Worm (Caenorhabditis elegans) whole organism, L4 larva: ENCODE data around the gene tomm-70.

ENCODE experiments used
- D1046.2 ChIP-seq: fragments of 200-800 bp; sonication (Bioruptor generic); IDR thresholded peaks from 2 replicates; pipeline ENCODE4 v1.3.6; 2022; ENCODE audit warnings: missing genetic modification characterization, missing compliant biosample characterization
- F37D6.2 ChIP-seq: sonication (generic microtip); optimal IDR thresholded peaks from 2 replicates; lab custom pipeline; 2016; ENCODE audit warnings: mild to moderate bottlenecking, missing genetic modification characterization, missing compliant biosample characterization
- R02D3.7 ChIP-seq: fragments of 150-350 bp; sonication (generic microtip); optimal IDR thresholded peaks from 3 replicates; lab custom pipeline; 2014; ENCODE audit warnings: missing biosample characterization, missing genetic modification characterization
- T20F7.1 ChIP-seq: fragments of 200-800 bp; sonication (Bioruptor generic); optimal IDR thresholded peaks from 2 replicates; lab custom pipeline; 2018; ENCODE audit warnings: mild to moderate bottlenecking, missing genetic modification characterization, missing compliant biosample characterization
- T26A8.4 ChIP-seq: fragments of 200-800 bp; sonication (Bioruptor generic); IDR thresholded peaks from 2 replicates; pipeline ENCODE4 v1.3.6; 2022; ENCODE audit warnings: missing genetic modification characterization, missing compliant biosample characterization
- ZK337.2 ChIP-seq: fragments of 200-800 bp; sonication (Bioruptor generic); IDR thresholded peaks from 2 replicates; pipeline ENCODE4 v1.3.6; 2022; ENCODE audit warnings: missing genetic modification reagents, missing genetic modification characterization, missing compliant biosample characterization
- aha-1 ChIP-seq: fragments of 150-350 bp; peaks from one replicate; lab custom pipeline; 2014; ENCODE audit warnings: missing biosample characterization, missing genetic modification characterization
- ama-1 ChIP-seq: fragments of 150-350 bp; optimal IDR thresholded peaks from 2 replicates; lab custom pipeline; 2014; ENCODE audit warnings: inconsistent platforms, mixed read lengths
- arid-1 ChIP-seq: fragments of 200-800 bp; sonication (Bioruptor generic); conservative IDR thresholded peaks from 2 replicates; pipeline ENCODE4 v1.3.6; 2022; ENCODE audit warnings: missing genetic modification reagents, missing genetic modification characterization, missing compliant biosample characterization
- ceh-20 ChIP-seq: fragments of 200-800 bp; sonication (Bioruptor generic); IDR thresholded peaks from 2 replicates; pipeline ENCODE4 v1.3.6; 2022; ENCODE audit warnings: missing genetic modification reagents, missing genetic modification characterization, missing compliant biosample characterization
- ceh-44 ChIP-seq: fragments of 200-800 bp; sonication (Bioruptor generic); IDR thresholded peaks from 2 replicates; pipeline ENCODE4 v1.3.6; 2022; ENCODE audit warnings: missing genetic modification reagents, missing genetic modification characterization, missing compliant biosample characterization
- ces-1 ChIP-seq: fragments of 150-350 bp; sonication (generic microtip); optimal IDR thresholded peaks from 4 replicates; lab custom pipeline; 2014; ENCODE audit warnings: missing biosample characterization, missing genetic modification reagents, missing genetic modification characterization
- daf-19 ChIP-seq: fragments of 200-800 bp; sonication (Bioruptor generic); conservative IDR thresholded peaks from 2 replicates; pipeline ENCODE4 v1.3.6; 2022; ENCODE audit warnings: missing genetic modification characterization, missing compliant biosample characterization
- dmd-8 ChIP-seq: fragments of 200-800 bp; sonication (Bioruptor generic); IDR thresholded peaks from 2 replicates; pipeline ENCODE4 v1.3.6; 2022; ENCODE audit warnings: missing genetic modification characterization, missing compliant biosample characterization
- dmd-9 ChIP-seq: fragments of 200-800 bp; sonication (Bioruptor generic); IDR thresholded peaks from 2 replicates; pipeline ENCODE4 v1.3.6; 2022; ENCODE audit warnings: missing genetic modification reagents, missing genetic modification characterization, missing compliant biosample characterization
- duxl-1 ChIP-seq: sonication (generic microtip); optimal IDR thresholded peaks from 2 replicates; lab custom pipeline; 2016; ENCODE audit warnings: mild to moderate bottlenecking, missing genetic modification characterization, moderate library complexity, missing compliant biosample characterization; ENCODE audit not compliant: poor library complexity
- egl-43 ChIP-seq: fragments of 200-800 bp; sonication (Bioruptor generic); IDR thresholded peaks from 2 replicates; pipeline ENCODE4 v1.3.6; 2022; ENCODE audit warnings: missing genetic modification reagents, missing genetic modification characterization, missing compliant biosample characterization
- fkh-10 ChIP-seq: fragments of 150-350 bp; optimal IDR thresholded peaks from 2 replicates; lab custom pipeline; 2014; ENCODE audit warnings: missing biosample characterization, missing genetic modification reagents, missing genetic modification characterization
- hif-1 ChIP-seq, 2 experiments: sonication (generic microtip); optimal IDR thresholded peaks; 2 replicates each; lab custom pipeline; 2016 to 2017; ENCODE audit warnings: missing compliant biosample characterization in 2 of 2, missing genetic modification characterization in 2 of 2, missing genetic modification reagents in 2 of 2, missing genotype in 2 of 2, mild to moderate bottlenecking in 1 of 2
- lin-29 ChIP-seq: fragments of 200-800 bp; sonication (Bioruptor generic); IDR thresholded peaks from 2 replicates; pipeline ENCODE4 v1.3.6; 2022; ENCODE audit warnings: missing genetic modification reagents, missing genetic modification characterization, missing compliant biosample characterization
- lsy-2 ChIP-seq, 2 experiments: fragments of 150-350 bp in 1 of 2; sonication (generic microtip) in 1 of 2; optimal IDR thresholded peaks; 2 replicates each; lab custom pipeline; 2014 to 2017; ENCODE audit warnings: missing biosample characterization in 2 of 2, missing genetic modification characterization in 2 of 2
- mdt-29 ChIP-seq: fragments of 200-800 bp; sonication (Bioruptor generic); IDR thresholded peaks from 2 replicates; pipeline ENCODE4 v1.3.6; 2022; ENCODE audit warnings: missing genetic modification reagents, missing genetic modification characterization, missing compliant biosample characterization
- mep-1 ChIP-seq: fragments of 150-350 bp; sonication (generic microtip); optimal IDR thresholded peaks from 3 replicates; lab custom pipeline; 2014; ENCODE audit warnings: missing biosample characterization, missing genetic modification characterization
- mes-2 ChIP-seq: sonication (generic microtip); optimal IDR thresholded peaks from 2 replicates; lab custom pipeline; 2016; ENCODE audit warnings: missing genotype, mild to moderate bottlenecking, missing genetic modification characterization, missing compliant biosample characterization; ENCODE audit not compliant: poor library complexity, severe bottlenecking
- mxl-2 ChIP-seq: fragments of 200-800 bp; sonication (Bioruptor generic); conservative IDR thresholded peaks from 2 replicates; pipeline ENCODE4 v1.3.6; 2022; ENCODE audit warnings: missing genetic modification reagents, missing genetic modification characterization, missing compliant biosample characterization
- nhr-11 ChIP-seq: fragments of 150-350 bp; optimal IDR thresholded peaks from 2 replicates; lab custom pipeline; 2014; ENCODE audit warnings: missing biosample characterization, missing genetic modification characterization
- nhr-237 ChIP-seq: sonication (generic microtip); optimal IDR thresholded peaks from 2 replicates; lab custom pipeline; 2017; ENCODE audit warnings: missing biosample characterization, missing genetic modification characterization
- nhr-28 ChIP-seq: fragments of 150-350 bp; optimal IDR thresholded peaks from 2 replicates; lab custom pipeline; 2014; ENCODE audit warnings: missing biosample characterization, missing genetic modification characterization
- nhr-42 ChIP-seq: fragments of 200-800 bp; sonication (Bioruptor generic); IDR thresholded peaks from 2 replicates; pipeline ENCODE4 v1.3.6; 2022; ENCODE audit warnings: missing genetic modification characterization, missing compliant biosample characterization
- nhr-48 ChIP-seq: sonication (generic microtip); optimal IDR thresholded peaks from 2 replicates; lab custom pipeline; 2016; ENCODE audit warnings: mild to moderate bottlenecking, missing genetic modification characterization, missing compliant biosample characterization
- nhr-76 ChIP-seq: fragments of 150-350 bp; optimal IDR thresholded peaks from 2 replicates; lab custom pipeline; 2014; ENCODE audit warnings: missing biosample characterization, missing genetic modification characterization
- pha-4 ChIP-seq, 2 experiments: fragments of 150-350 bp in 1 of 2; fragments of 200-800 bp in 1 of 2; sonication (Bioruptor generic) in 1 of 2; IDR thresholded peaks in 1 of 2; optimal IDR thresholded peaks in 1 of 2; 2 replicates each; pipeline versions ENCODE4 v1.3.6 to Lab custom; 2014 to 2022; ENCODE audit warnings: missing genetic modification characterization in 2 of 2, missing genetic modification reagents in 2 of 2, missing biosample characterization in 1 of 2, missing compliant biosample characterization in 1 of 2
- php-3 ChIP-seq: fragments of 200-800 bp; sonication (Bioruptor generic); IDR thresholded peaks from 2 replicates; pipeline ENCODE4 v1.3.6; 2022; ENCODE audit warnings: missing genetic modification reagents, missing genetic modification characterization, missing compliant biosample characterization
- rbr-2 ChIP-seq: sonication (generic microtip); optimal IDR thresholded peaks from 2 replicates; lab custom pipeline; 2016; ENCODE audit warnings: missing genotype, missing genetic modification characterization, missing compliant biosample characterization
- saeg-2 ChIP-seq: fragments of 200-800 bp; sonication (Bioruptor generic); IDR thresholded peaks from 2 replicates; pipeline ENCODE4 v1.3.6; 2022; ENCODE audit warnings: missing genetic modification reagents, missing genetic modification characterization, missing compliant biosample characterization
- sdz-12 ChIP-seq: fragments of 200-800 bp; sonication (Bioruptor generic); optimal IDR thresholded peaks from 2 replicates; lab custom pipeline; 2018; ENCODE audit warnings: mild to moderate bottlenecking, missing genetic modification characterization, missing compliant biosample characterization
- set-16 ChIP-seq: fragments of 200-800 bp; sonication (Bioruptor generic); IDR thresholded peaks from 2 replicates; pipeline ENCODE4 v1.3.6; 2022; ENCODE audit warnings: missing genetic modification reagents, missing genetic modification characterization, missing compliant biosample characterization
- skn-1 ChIP-seq: fragments of 150-350 bp; optimal IDR thresholded peaks from 2 replicates; lab custom pipeline; 2014; ENCODE audit warnings: missing biosample characterization, missing genetic modification characterization
- snpc-4 ChIP-seq: fragments of 150-350 bp; optimal IDR thresholded peaks from 2 replicates; lab custom pipeline; 2014; ENCODE audit warnings: missing biosample characterization, missing genetic modification characterization
- spr-1 ChIP-seq: sonication (generic microtip); optimal IDR thresholded peaks from 2 replicates; lab custom pipeline; 2016; ENCODE audit warnings: mild to moderate bottlenecking, missing genetic modification characterization, missing compliant biosample characterization
- tag-97 ChIP-seq: fragments of 200-800 bp; sonication (Bioruptor generic); IDR thresholded peaks from 2 replicates; pipeline ENCODE4 v1.3.6; 2022; ENCODE audit warnings: missing genetic modification characterization, missing compliant biosample characterization
- unc-39 ChIP-seq: sonication (generic microtip); optimal IDR thresholded peaks from 2 replicates; lab custom pipeline; 2017; ENCODE audit warnings: missing biosample characterization, missing genetic modification characterization
- unc-62 ChIP-seq, 3 experiments: fragments of 150-350 bp in 1 of 3; sonication (generic microtip); optimal IDR thresholded peaks in 2 of 3; peaks in 1 of 3; 1 replicate in 1 of 3; 2 replicates in 2 of 3; lab custom pipeline; 2014 to 2017; ENCODE audit warnings: missing biosample characterization in 3 of 3, missing genetic modification characterization in 3 of 3, missing genetic modification reagents in 3 of 3, missing genotype in 1 of 3
- zag-1 ChIP-seq: fragments of 150-350 bp; optimal IDR thresholded peaks from 2 replicates; lab custom pipeline; 2014; ENCODE audit warnings: missing biosample characterization, missing genetic modification characterization
- zfp-3 ChIP-seq: fragments of 200-800 bp; sonication (Bioruptor generic); conservative IDR thresholded peaks from 2 replicates; pipeline ENCODE4 v1.3.6; 2022; ENCODE audit warnings: missing genetic modification reagents, missing genetic modification characterization, missing compliant biosample characterization
- zip-11 ChIP-seq: fragments of 200-800 bp; sonication (Bioruptor generic); IDR thresholded peaks from 2 replicates; pipeline ENCODE4 v1.3.6; 2022; ENCODE audit warnings: missing genetic modification characterization, missing compliant biosample characterization
- ztf-7 ChIP-seq: fragments of 150-350 bp; optimal IDR thresholded peaks from 2 replicates; lab custom pipeline; 2014; ENCODE audit warnings: missing biosample characterization, missing genetic modification characterization

The tomm-70 gene

DNA sequence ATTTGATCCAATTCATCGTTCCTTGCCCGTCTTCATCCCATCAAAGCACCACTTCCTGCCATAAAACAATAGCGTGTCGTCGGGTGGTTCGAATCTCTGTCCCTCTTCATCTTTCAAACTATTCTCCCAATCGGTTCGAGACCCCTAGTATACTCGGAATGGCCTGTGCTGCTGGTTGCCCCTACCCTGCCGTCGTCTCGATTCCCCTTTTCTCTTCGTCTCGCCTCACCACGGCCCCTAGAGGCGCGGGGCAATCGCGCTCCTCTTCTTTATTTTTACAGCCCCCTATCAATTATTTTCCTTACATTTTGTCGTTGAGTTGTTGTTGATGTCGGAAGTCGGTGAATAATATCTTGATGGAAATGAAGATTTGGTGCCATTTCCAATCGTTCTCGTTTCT is 34.1 kb upstream of the tomm-70 start:
- TF ChIP-seq aha-1 (tag; lab: Kevin White, UChicago) (peak; percentile 84), pha-4 (GFP tag; IDR thresholded peaks at IDR 0.05; lab: Robert Waterston, UW) (no peak), pha-4 (tag; optimal IDR thresholded peaks at IDR 0.05; lab: Kevin White, UChicago) (no peak), lsy-2 (tag; optimal IDR thresholded peaks at IDR 0.05; lab: Kevin White, UChicago) (peak in 1 of 2 experiments; percentile 8), set-16 (GFP tag; lab: Robert Waterston, UW) (peak; percentile 36; the same call in 1 of the 2 replicates)

DNA sequence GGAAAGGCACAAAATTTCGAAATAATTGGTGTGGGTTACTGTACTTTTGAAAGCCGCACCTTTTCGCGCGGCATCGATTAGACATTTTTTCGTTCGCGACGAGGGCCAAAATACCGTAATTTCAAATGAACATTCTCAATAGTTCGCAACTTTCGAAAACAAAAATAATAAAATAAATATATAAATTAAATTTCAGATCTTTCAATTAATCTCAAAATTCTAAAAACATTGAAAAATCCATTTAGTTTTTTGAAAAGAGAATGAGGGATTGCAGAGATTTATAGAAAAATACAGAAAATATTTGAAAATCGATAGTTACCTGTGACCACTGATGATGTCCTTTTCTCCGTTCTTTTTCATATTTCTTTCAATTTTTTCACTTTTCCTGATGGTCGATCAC is 31.5 kb upstream of the tomm-70 start, which contains the start of gene K02D10.8:
Gene K02D10.8, plus strand, starts transcription at position 301 of the 400 bp plus-strand sequence.
- no peak for TF ChIP-seq nhr-11
- TF ChIP-seq F37D6.2: no peak
- no peak for TF ChIP-seq mes-2 (tag; lab: Kevin White, UChicago)
- no peak for TF ChIP-seq unc-62 (GFP tag; optimal IDR thresholded peaks at IDR 0.05 in 1 of 2; lab: Kevin White, UChicago)
- no peak for TF ChIP-seq unc-62 (tag; optimal IDR thresholded peaks at IDR 0.05; lab: Kevin White, UChicago)
- no peak for TF ChIP-seq dmd-9 (GFP tag; lab: Robert Waterston, UW)
- TF ChIP-seq R02D3.7 (tag; lab: Kevin White, UChicago): no peak
- no peak for TF ChIP-seq hif-1 (tag; optimal IDR thresholded peaks at IDR 0.05; lab: Kevin White, UChicago)
- no peak for TF ChIP-seq mdt-29
- TF ChIP-seq snpc-4: no peak
- no peak for TF ChIP-seq arid-1 (GFP tag; lab: Robert Waterston, UW)
- TF ChIP-seq lin-29 (GFP tag; lab: Robert Waterston, UW): no peak
- no peak for TF ChIP-seq nhr-28 (tag; lab: Kevin White, UChicago)
- no peak for TF ChIP-seq saeg-2 (GFP tag; lab: Robert Waterston, UW)
- no peak for TF ChIP-seq D1046.2 (GFP tag; lab: Robert Waterston, UW)
- TF ChIP-seq duxl-1 (tag; lab: Kevin White, UChicago): no peak
- no peak for TF ChIP-seq dmd-8 (GFP tag; lab: Robert Waterston, UW)
- TF ChIP-seq mxl-2: no peak
- no peak for TF ChIP-seq daf-19 (GFP tag; lab: Robert Waterston, UW)
- no peak for TF ChIP-seq mep-1 (tag; lab: Kevin White, UChicago)
- TF ChIP-seq nhr-76 (tag; lab: Kevin White, UChicago): no peak
- TF ChIP-seq, all 104 proteins: peak for 0

DNA sequence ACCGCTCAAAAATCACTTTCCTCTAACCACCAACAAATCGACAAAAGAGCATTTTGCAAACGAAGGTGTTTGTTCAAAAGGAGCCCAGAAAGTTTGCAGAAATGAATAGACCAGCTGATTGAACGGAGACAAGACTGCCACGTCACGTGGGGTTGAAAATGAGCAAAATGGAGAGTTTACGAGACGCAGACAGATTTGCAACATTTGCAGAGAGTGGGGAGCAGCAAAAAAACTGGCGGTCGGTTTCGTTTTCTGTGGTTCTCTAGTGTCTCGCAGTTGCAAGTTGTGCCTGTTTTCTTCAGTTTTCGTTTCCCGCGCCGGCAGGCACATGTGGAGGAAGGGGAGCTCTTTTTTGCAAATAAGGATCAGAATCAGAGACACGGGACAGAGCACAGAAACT is 30.9 kb upstream of the tomm-70 start:
- TF ChIP-seq nhr-42 (GFP tag; lab: Robert Waterston, UW): no peak
- peak; percentile 96 for TF ChIP-seq aha-1 (tag; lab: Kevin White, UChicago)
- no peak for TF ChIP-seq zfp-3 (GFP tag; lab: Robert Waterston, UW)
- no peak for TF ChIP-seq ztf-7
- no peak for TF ChIP-seq php-3
- peak; percentile 38 for TF ChIP-seq rbr-2
- TF ChIP-seq unc-39 (tag; lab: Kevin White, UChicago): no peak
- no peak for TF ChIP-seq F37D6.2
- TF ChIP-seq T20F7.1: no peak
- TF ChIP-seq lsy-2 (tag; optimal IDR thresholded peaks at IDR 0.05; lab: Kevin White, UChicago): peak in 1 of 2 experiments; percentile 63
- no peak for TF ChIP-seq zag-1
- no peak for TF ChIP-seq ces-1
- TF ChIP-seq nhr-48 (tag; lab: Kevin White, UChicago): no peak
- TF ChIP-seq nhr-237: no peak
- TF ChIP-seq egl-43 (GFP tag; lab: Robert Waterston, UW): 0 out of 2 replicates have a peak, but pooled peaks have one; percentile 62
- TF ChIP-seq dmd-9 (GFP tag; lab: Robert Waterston, UW): no peak
- TF ChIP-seq nhr-28 (tag; lab: Kevin White, UChicago): peak; percentile 78
- TF ChIP-seq sdz-12: no peak
- TF ChIP-seq unc-62 (GFP tag; optimal IDR thresholded peaks at IDR 0.05 in 1 of 2; lab: Kevin White, UChicago): peak in 1 of 2 experiments; percentile 62
- TF ChIP-seq unc-62 (tag; optimal IDR thresholded peaks at IDR 0.05; lab: Kevin White, UChicago): no peak
- no peak for TF ChIP-seq spr-1 (tag; lab: Kevin White, UChicago)
- peak; percentile 76; the same call in 1 of the 2 replicates for TF ChIP-seq ceh-20
- TF ChIP-seq mep-1 (tag; lab: Kevin White, UChicago): peak; percentile 56
- peak; percentile 64 for TF ChIP-seq nhr-11
- TF ChIP-seq ama-1 (lab: Kevin White, UChicago): no peak
- no peak for TF ChIP-seq T26A8.4 (GFP tag; lab: Robert Waterston, UW)
- no peak for TF ChIP-seq skn-1
- TF ChIP-seq ceh-44 (GFP tag; lab: Robert Waterston, UW): no peak
- TF ChIP-seq tag-97 (GFP tag; lab: Robert Waterston, UW): no peak
- TF ChIP-seq ZK337.2 (GFP tag; lab: Robert Waterston, UW): no peak
- TF ChIP-seq fkh-10 (GFP tag; lab: Kevin White, UChicago): no peak
- TF ChIP-seq zip-11 (GFP tag; lab: Robert Waterston, UW): no peak
